Worm (Caenorhabditis elegans) whole organism, late embryonic: ENCODE measurements around the gene zip-6.

Source experiments
- C08G9.2 ChIP-seq: sonication (generic microtip); optimal IDR thresholded peaks from 2 replicates; lab custom pipeline; 2016; ENCODE audit warnings: mild to moderate bottlenecking, missing genetic modification characterization, moderate library complexity, missing compliant biosample characterization
- F13H6.1 ChIP-seq: sonication (generic microtip); optimal IDR thresholded peaks from 2 replicates; lab custom pipeline; 2016; ENCODE audit warnings: missing genetic modification characterization, missing compliant biosample characterization
- K02D7.2 ChIP-seq: sonication (generic microtip); optimal IDR thresholded peaks from 2 replicates; lab custom pipeline; 2017; ENCODE audit warnings: mild to moderate bottlenecking, missing genetic modification characterization, missing compliant biosample characterization
- K09A11.1 ChIP-seq: sonication (generic microtip); optimal IDR thresholded peaks from 2 replicates; lab custom pipeline; 2017; ENCODE audit warnings: antibody characterized with exemption, mild to moderate bottlenecking, missing genetic modification characterization, missing compliant biosample characterization; ENCODE audit not compliant: insufficient read depth
- T23F11.4 ChIP-seq: fragments of 200-800 bp; sonication (Bioruptor generic); optimal IDR thresholded peaks from 2 replicates; lab custom pipeline; 2018; ENCODE audit warnings: mild to moderate bottlenecking, missing genetic modification characterization, missing compliant biosample characterization
- Y22D7AL.16 ChIP-seq: sonication (generic microtip); optimal IDR thresholded peaks from 2 replicates; lab custom pipeline; 2016; ENCODE audit warnings: missing genetic modification characterization, missing compliant biosample characterization
- ahr-1 ChIP-seq: sonication (generic microtip); optimal IDR thresholded peaks from 2 replicates; lab custom pipeline; 2016; ENCODE audit warnings: missing genetic modification characterization, missing compliant biosample characterization
- ama-1 ChIP-seq: fragments of 150-350 bp; optimal IDR thresholded peaks from 2 replicates; lab custom pipeline; 2014
- ceh-19 ChIP-seq: fragments of 200-800 bp; sonication (Bioruptor generic); optimal IDR thresholded peaks from 2 replicates; lab custom pipeline; 2018; ENCODE audit warnings: mild to moderate bottlenecking, missing genetic modification characterization, missing compliant biosample characterization
- ceh-2 ChIP-seq: sonication (generic microtip); optimal IDR thresholded peaks from 2 replicates; lab custom pipeline; 2016; ENCODE audit warnings: missing genotype, missing genetic modification characterization, missing compliant biosample characterization
- ceh-34 ChIP-seq: sonication (generic microtip); optimal IDR thresholded peaks from 2 replicates; lab custom pipeline; 2016; ENCODE audit warnings: mild to moderate bottlenecking, missing genetic modification characterization, missing compliant biosample characterization
- ceh-48 ChIP-seq: sonication (generic microtip); optimal IDR thresholded peaks from 2 replicates; lab custom pipeline; 2016; ENCODE audit warnings: missing genetic modification characterization, inconsistent platforms, missing compliant biosample characterization
- ceh-9 ChIP-seq: sonication (generic microtip); optimal IDR thresholded peaks from 2 replicates; lab custom pipeline; 2016; ENCODE audit warnings: mild to moderate bottlenecking, missing genetic modification characterization, inconsistent platforms, missing compliant biosample characterization
- dmd-4 ChIP-seq: sonication (generic microtip); optimal IDR thresholded peaks from 2 replicates; lab custom pipeline; 2016; ENCODE audit warnings: borderline replicate concordance, missing genetic modification characterization, missing compliant biosample characterization
- dve-1 ChIP-seq: sonication (generic microtip); optimal IDR thresholded peaks from 2 replicates; lab custom pipeline; 2017; ENCODE audit warnings: antibody characterized with exemption, mild to moderate bottlenecking, missing genetic modification characterization, missing compliant biosample characterization
- ets-4 ChIP-seq: sonication (generic microtip); optimal IDR thresholded peaks from 2 replicates; lab custom pipeline; 2016; ENCODE audit warnings: missing genetic modification characterization, missing compliant biosample characterization
- eyg-1 ChIP-seq: sonication (generic microtip); optimal IDR thresholded peaks from 2 replicates; lab custom pipeline; 2016; ENCODE audit warnings: missing genotype, missing genetic modification characterization, missing compliant biosample characterization
- fax-1 ChIP-seq: sonication (generic microtip); optimal IDR thresholded peaks from 2 replicates; lab custom pipeline; 2016; ENCODE audit warnings: missing genotype, missing genetic modification characterization, missing compliant biosample characterization
- gmeb-2 ChIP-seq: sonication (generic microtip); optimal IDR thresholded peaks from 2 replicates; lab custom pipeline; 2016; ENCODE audit warnings: missing genetic modification characterization, inconsistent platforms, missing compliant biosample characterization
- hlh-13 ChIP-seq: fragments of 200-800 bp; sonication (Bioruptor generic); optimal IDR thresholded peaks from 2 replicates; lab custom pipeline; 2018; ENCODE audit warnings: mild to moderate bottlenecking, missing genetic modification characterization, missing compliant biosample characterization
- hlh-15 ChIP-seq: sonication (generic microtip); optimal IDR thresholded peaks from 2 replicates; lab custom pipeline; 2016; ENCODE audit warnings: missing genetic modification characterization, missing compliant biosample characterization
- hlh-30 ChIP-seq: sonication (generic microtip); optimal IDR thresholded peaks from 2 replicates; lab custom pipeline; 2017; ENCODE audit warnings: antibody characterized with exemption, missing genetic modification characterization, missing compliant biosample characterization; ENCODE audit not compliant: insufficient read depth
- hlh-8 ChIP-seq: sonication (generic microtip); optimal IDR thresholded peaks from 2 replicates; lab custom pipeline; 2016; ENCODE audit warnings: missing genotype, missing genetic modification characterization, missing compliant biosample characterization
- lin-11 ChIP-seq: fragments of 200-800 bp; sonication (Bioruptor generic); optimal IDR thresholded peaks from 2 replicates; lab custom pipeline; 2018; ENCODE audit warnings: mild to moderate bottlenecking, missing genetic modification characterization, missing compliant biosample characterization
- mec-3 ChIP-seq: sonication (generic microtip); optimal IDR thresholded peaks from 2 replicates; lab custom pipeline; 2016; ENCODE audit warnings: borderline replicate concordance, missing genetic modification characterization, missing compliant biosample characterization
- nfya-1 ChIP-seq: sonication (generic microtip); optimal IDR thresholded peaks from 2 replicates; lab custom pipeline; 2017; ENCODE audit warnings: missing genetic modification characterization, mild to moderate bottlenecking, missing compliant biosample characterization, antibody characterized with exemption, moderate library complexity
- nhr-232 ChIP-seq: sonication (generic microtip); optimal IDR thresholded peaks from 2 replicates; lab custom pipeline; 2016; ENCODE audit warnings: missing genetic modification characterization, missing compliant biosample characterization
- npax-4 ChIP-seq: sonication (generic microtip); optimal IDR thresholded peaks from 2 replicates; lab custom pipeline; 2016; ENCODE audit warnings: missing genetic modification characterization, missing compliant biosample characterization
- pat-9 ChIP-seq: fragments of 200-800 bp; sonication (Bioruptor generic); optimal IDR thresholded peaks from 2 replicates; lab custom pipeline; 2018; ENCODE audit warnings: mild to moderate bottlenecking, missing genetic modification characterization, moderate library complexity, missing compliant biosample characterization
- pha-2 ChIP-seq: sonication (generic microtip); optimal IDR thresholded peaks from 2 replicates; lab custom pipeline; 2017; ENCODE audit warnings: mild to moderate bottlenecking, missing genetic modification characterization, missing compliant biosample characterization
- pha-4 ChIP-seq: fragments of 150-350 bp; optimal IDR thresholded peaks from 2 replicates; lab custom pipeline; 2018; ENCODE audit warnings: missing biosample characterization, missing genetic modification reagents, missing genetic modification characterization
- pros-1 ChIP-seq: fragments of 150-350 bp; optimal IDR thresholded peaks from 2 replicates; lab custom pipeline; 2014; ENCODE audit warnings: missing biosample characterization, missing genetic modification reagents, missing genetic modification characterization
- rnt-1 ChIP-seq: sonication (generic microtip); optimal IDR thresholded peaks from 2 replicates; lab custom pipeline; 2016; ENCODE audit warnings: missing genetic modification characterization, missing compliant biosample characterization
- sox-2 ChIP-seq: fragments of 200-800 bp; sonication (Bioruptor generic); IDR thresholded peaks from 2 replicates; pipeline ENCODE4 v1.3.6; 2022; ENCODE audit warnings: missing genetic modification reagents, missing genetic modification characterization, missing compliant biosample characterization
- sox-4 ChIP-seq: sonication (generic microtip); optimal IDR thresholded peaks from 2 replicates; lab custom pipeline; 2017; ENCODE audit warnings: mild to moderate bottlenecking, missing genetic modification characterization, inconsistent platforms, missing compliant biosample characterization
- syd-9 ChIP-seq: sonication (generic microtip); optimal IDR thresholded peaks from 2 replicates; lab custom pipeline; 2016; ENCODE audit warnings: mild to moderate bottlenecking, missing genetic modification characterization, moderate library complexity, missing compliant biosample characterization
- tbx-2 ChIP-seq: sonication (generic microtip); optimal IDR thresholded peaks from 2 replicates; lab custom pipeline; 2016; ENCODE audit warnings: missing genetic modification characterization, missing compliant biosample characterization
- ttx-3 ChIP-seq: sonication (generic microtip); optimal IDR thresholded peaks from 2 replicates; lab custom pipeline; 2016; ENCODE audit warnings: missing genetic modification reagents, missing genetic modification characterization, missing compliant biosample characterization
- unc-3 ChIP-seq, 2 experiments: fragments of 200-800 bp in 1 of 2; sonication (Bioruptor generic) in 1 of 2; sonication (generic microtip) in 1 of 2; conservative IDR thresholded peaks in 1 of 2; optimal IDR thresholded peaks in 1 of 2; 2 replicates each; pipeline versions ENCODE4 v1.3.6 to Lab custom; 2016 to 2022; ENCODE audit warnings: missing compliant biosample characterization in 2 of 2, missing genetic modification characterization in 2 of 2, missing genetic modification reagents in 1 of 2
- unc-42 ChIP-seq: sonication (generic microtip); optimal IDR thresholded peaks from 2 replicates; lab custom pipeline; 2016; ENCODE audit warnings: missing genotype, missing genetic modification characterization, missing compliant biosample characterization
- ztf-16 ChIP-seq: sonication (generic microtip); optimal IDR thresholded peaks from 2 replicates; lab custom pipeline; 2017; ENCODE audit warnings: missing genetic modification characterization, missing compliant biosample characterization

The zip-6 gene

ce11 chrIV:11226545-11226944 is 8.6 kb upstream of the zip-6 start:
- TF ChIP-seq rnt-1 (tag; lab: Kevin White, UChicago) (no peak), Y22D7AL.16 (tag; lab: Kevin White, UChicago) (no peak), syd-9 (tag; lab: Kevin White, UChicago) (no peak), lin-11 (tag; lab: Kevin White, UChicago) (no peak), ceh-34 (tag; lab: Kevin White, UChicago) (no peak), hlh-15 (no peak), pros-1 (tag; lab: Kevin White, UChicago) (no peak), npax-4 (tag; lab: Kevin White, UChicago) (no peak), tbx-2 (tag; lab: Kevin White, UChicago) (no peak), C08G9.2 (tag; lab: Kevin White, UChicago) (no peak)

ce11 chrIV:11225206-11225605 is 7.3 kb upstream of the zip-6 start, which contains the start of gene col-125:
Gene col-125 (plus strand): TSS chrIV:11225506.
- TF ChIP-seq syd-9 (tag; lab: Kevin White, UChicago) (no peak), ceh-48 (tag; lab: Kevin White, UChicago) (no peak), pha-2 (tag; lab: Kevin White, UChicago) (no peak), eyg-1 (tag; lab: Kevin White, UChicago) (no peak), pat-9 (tag; lab: Kevin White, UChicago) (no peak), pha-4 (tag; lab: Kevin White, UChicago) (no peak), ahr-1 (tag; lab: Kevin White, UChicago) (no peak), hlh-30 (tag; lab: Kevin White, UChicago) (no peak), unc-42 (no peak), gmeb-2 (no peak), pros-1 (tag; lab: Kevin White, UChicago) (no peak), sox-4 (tag; lab: Kevin White, UChicago) (no peak)

ce11 chrIV:11223878-11224277 is 5.9 kb upstream of the zip-6 start, which contains the start of gene C29F4.3:
Gene C29F4.3 (minus strand): TSS chrIV:11223978.
- TF ChIP-seq tbx-2 (tag; lab: Kevin White, UChicago) (no peak), K02D7.2 (tag; lab: Kevin White, UChicago) (no peak), ahr-1 (tag; lab: Kevin White, UChicago) (no peak), ztf-16 (tag; lab: Kevin White, UChicago) (no peak), hlh-8 (tag; lab: Kevin White, UChicago) (no peak), dmd-4 (tag; lab: Kevin White, UChicago) (no peak), ama-1 (lab: Kevin White, UChicago) (no peak), Y22D7AL.16 (tag; lab: Kevin White, UChicago) (no peak), sox-2 (GFP tag; lab: Robert Waterston, UW) (no peak), ets-4 (tag; lab: Kevin White, UChicago) (no peak), ceh-19 (GFP tag; lab: Kevin White, UChicago) (no peak), fax-1 (tag; lab: Kevin White, UChicago) (no peak), mec-3 (tag; lab: Kevin White, UChicago) (no peak), unc-3 (GFP tag; conservative IDR thresholded peaks at IDR 0.05; lab: Robert Waterston, UW) (no peak), unc-3 (tag; optimal IDR thresholded peaks at IDR 0.05; lab: Kevin White, UChicago) (no peak), ceh-48 (tag; lab: Kevin White, UChicago) (no peak), eyg-1 (tag; lab: Kevin White, UChicago) (no peak), ceh-2 (no peak)

- TF ChIP-seq pha-2 (tag; lab: Kevin White, UChicago) (no peak), nhr-232 (tag; lab: Kevin White, UChicago) (no peak), pat-9 (tag; lab: Kevin White, UChicago) (no peak), fax-1 (tag; lab: Kevin White, UChicago) (no peak), hlh-30 (tag; lab: Kevin White, UChicago) (no peak), pros-1 (tag; lab: Kevin White, UChicago) (no peak), hlh-13 (GFP tag; lab: Kevin White, UChicago) (no peak), ceh-34 (tag; lab: Kevin White, UChicago) (no peak), ttx-3 (no peak), syd-9 (tag; lab: Kevin White, UChicago) (no peak), eyg-1 (tag; lab: Kevin White, UChicago) (no peak), nfya-1 (tag; lab: Kevin White, UChicago) (no peak), dve-1 (tag; lab: Kevin White, UChicago) (no peak), T23F11.4 (GFP tag; lab: Kevin White, UChicago) (no peak), F13H6.1 (tag; lab: Kevin White, UChicago) (no peak), C08G9.2 (tag; lab: Kevin White, UChicago) (no peak), K09A11.1 (no peak), ceh-9 (tag; lab: Kevin White, UChicago) (no peak)
Measured at ce11 chrIV:11212978-11213377, 5.0 kb downstream of the zip-6 start.
